Fruit fly (Drosophila melanogaster): ENCODE data around the gene Hand.

Gene Hand

DNA sequence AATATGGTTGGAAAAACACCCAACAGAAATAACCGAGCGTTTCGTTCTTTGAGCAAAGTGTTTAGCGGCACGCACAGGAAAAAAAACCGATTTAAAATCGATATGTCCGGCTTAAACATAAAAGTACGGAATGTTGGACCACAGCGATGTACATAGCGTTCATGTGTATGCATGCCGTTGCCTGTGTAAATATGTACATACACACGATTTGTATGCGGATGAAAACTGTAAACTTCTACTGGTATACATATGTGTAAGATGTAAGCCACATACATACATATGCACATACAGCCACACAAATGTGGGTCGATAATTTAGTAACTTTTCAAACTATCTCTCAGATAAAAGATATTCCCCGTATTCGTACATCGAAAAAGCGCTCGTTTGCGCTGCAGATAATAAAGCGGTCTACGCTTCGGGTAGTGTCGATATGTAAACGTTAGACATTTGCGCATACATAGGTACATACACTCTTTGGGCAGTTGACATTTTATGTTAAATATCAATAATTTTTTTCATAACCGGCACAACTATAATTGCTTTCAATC, 45.5 kb downstream of the Hand start:
- TF ChIP-seq CG34367 (tag; optimal IDR thresholded peaks at IDR 0.05) = no peak
- TF ChIP-seq Ets98B (GFP tag; IDR thresholded peaks at IDR 0.05) = no peak
- no peak for TF ChIP-seq CG17806 (tag; optimal IDR thresholded peaks at IDR 0.05)
- no peak for TF ChIP-seq Snoo (tag; optimal IDR thresholded peaks at IDR 0.05)
- no peak for TF ChIP-seq CG4496 (GFP tag; IDR thresholded peaks at IDR 0.05)
- TF ChIP-seq CG12605 (GFP tag; IDR thresholded peaks at IDR 0.05) = no peak
- no peak for TF ChIP-seq CG10348 (GFP tag; IDR thresholded peaks at IDR 0.05)
- TF ChIP-seq CG8159 (tag; optimal IDR thresholded peaks at IDR 0.05) = no peak
- no peak for TF ChIP-seq Pif1A (GFP tag; optimal IDR thresholded peaks at IDR 0.05)
- TF ChIP-seq Pif1B (GFP tag; optimal IDR thresholded peaks at IDR 0.05) = no peak
- TF ChIP-seq CG8301 (tag; optimal IDR thresholded peaks at IDR 0.05) = no peak
- no peak for TF ChIP-seq CG15710 (tag; optimal IDR thresholded peaks at IDR 0.05)
- TF ChIP-seq fd96Ca (GFP tag; IDR thresholded peaks at IDR 0.05) = no peak
- TF ChIP-seq CG14655 (GFP tag; optimal IDR thresholded peaks at IDR 0.05) = no peak
- no peak for TF ChIP-seq EcR (GFP tag; optimal IDR thresholded peaks at IDR 0.05)
- TF ChIP-seq CG32121 (GFP tag; IDR thresholded peaks at IDR 0.05) = no peak
- TF ChIP-seq rn (GFP tag; IDR thresholded peaks at IDR 0.05) = no peak
- no peak for TF ChIP-seq gl (tag; optimal IDR thresholded peaks at IDR 0.05)
- no peak for TF ChIP-seq CG13204 (GFP tag; optimal IDR thresholded peaks at IDR 0.05)
- no peak for TF ChIP-seq CG9948 (tag; optimal IDR thresholded peaks at IDR 0.05)

DNA sequence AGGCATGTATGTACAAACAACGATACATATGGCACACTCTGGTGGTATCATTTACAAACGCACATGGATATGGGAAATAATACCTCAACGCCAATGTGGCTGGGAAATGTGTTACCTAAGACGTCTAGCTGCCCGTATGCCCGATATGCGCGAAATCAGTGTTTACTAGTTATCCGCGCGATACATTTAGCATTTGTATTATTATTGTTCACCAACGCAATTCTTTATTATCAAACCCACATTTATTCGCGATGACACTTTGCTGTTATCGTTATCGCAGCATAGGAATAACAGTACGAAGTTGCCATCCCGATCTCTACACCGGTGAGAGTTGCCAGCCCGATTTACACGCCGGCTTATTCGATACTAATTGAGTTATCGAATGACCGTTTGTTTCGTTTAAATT, 48.4 kb downstream of the Hand start, which contains the start of gene chico:
TSS of gene chico (minus strand) at position 294 of the 406 bp plus-strand sequence.
- no peak for TF ChIP-seq CG17806 (tag; optimal IDR thresholded peaks at IDR 0.05)
- no peak for TF ChIP-seq CG4496 (GFP tag; IDR thresholded peaks at IDR 0.05)
- no peak for TF ChIP-seq Pif1A (GFP tag; optimal IDR thresholded peaks at IDR 0.05)
- TF ChIP-seq Pif1B (GFP tag; optimal IDR thresholded peaks at IDR 0.05) = no peak
- no peak for TF ChIP-seq CG32121 (GFP tag; IDR thresholded peaks at IDR 0.05)
- no peak for TF ChIP-seq Snoo (tag; optimal IDR thresholded peaks at IDR 0.05)
- TF ChIP-seq CG8159 (tag; optimal IDR thresholded peaks at IDR 0.05) = no peak
- TF ChIP-seq CG10348 (GFP tag; IDR thresholded peaks at IDR 0.05) = no peak
- no peak for TF ChIP-seq EcR (GFP tag; optimal IDR thresholded peaks at IDR 0.05)

Data from whole organism, pupa.